Fruit fly (Drosophila melanogaster) whole organism, wandering third instar larva: Measurements from ENCODE around the gene Ets21C.

Experiments used
- CrebA ChIP-seq: fragments of 200-800 bp; sonication (Bioruptor generic); optimal IDR thresholded peaks from 2 replicates; lab custom pipeline; 2016; ENCODE audit warnings: missing biosample characterization, mild to moderate bottlenecking, missing genetic modification characterization, borderline replicate concordance
- Hnf4 ChIP-seq: fragments of 200-800 bp; sonication (Bioruptor generic); optimal IDR thresholded peaks from 2 replicates; lab custom pipeline; 2016; ENCODE audit warnings: missing biosample characterization, mild to moderate bottlenecking, missing genetic modification characterization
- Hr78 ChIP-seq: fragments of >200 bp; optimal IDR thresholded peaks from 2 replicates; lab custom pipeline; 2017; ENCODE audit warnings: missing biosample characterization, missing genetic modification characterization
- Mio ChIP-seq: sonication (Bioruptor generic); optimal IDR thresholded peaks from 2 replicates; lab custom pipeline; 2016; ENCODE audit warnings: missing biosample characterization, missing genetic modification characterization
- N ChIP-seq: fragments of >200 bp; optimal IDR thresholded peaks from 2 replicates; lab custom pipeline; 2018; ENCODE audit warnings: missing biosample characterization, missing external identifiers, missing genetic modification characterization
- Vsx2 ChIP-seq: fragments of 200-300, 225-300 bp; sonication (Bioruptor generic); optimal IDR thresholded peaks from 2 replicates; lab custom pipeline; 2018; ENCODE audit warnings: missing biosample characterization, missing genetic modification characterization; ENCODE audit not compliant: partially characterized antibody
- br ChIP-seq: fragments of 200-800 bp; sonication (Bioruptor generic); optimal IDR thresholded peaks from 2 replicates; lab custom pipeline; 2016; ENCODE audit warnings: missing biosample characterization, missing genetic modification characterization
- ey ChIP-seq: fragments of 200-800 bp; sonication (Bioruptor generic); optimal IDR thresholded peaks from 2 replicates; lab custom pipeline; 2016; ENCODE audit warnings: missing biosample characterization, missing genetic modification characterization
- lola ChIP-seq: fragments of >200 bp; optimal IDR thresholded peaks from 2 replicates; lab custom pipeline; 2017; ENCODE audit warnings: missing biosample characterization, missing genetic modification characterization
- pan ChIP-seq: fragments of >200 bp; optimal IDR thresholded peaks from 2 replicates; lab custom pipeline; 2017
- rgr ChIP-seq: fragments of 200-800 bp; sonication (Bioruptor generic); optimal IDR thresholded peaks from 3 replicates; lab custom pipeline; 2016; ENCODE audit warnings: missing biosample characterization, mild to moderate bottlenecking, missing genetic modification characterization
- usp ChIP-seq: fragments of >200 bp; optimal IDR thresholded peaks from 2 replicates; lab custom pipeline; 2017; ENCODE audit warnings: missing biosample characterization, missing genetic modification characterization

dm6 chr2L:505009-505408 lies 47.7 kb downstream of the Ets21C start:
- TF ChIP-seq Hnf4 (GFP tag; lab: Kevin White, UChicago) (no peak), usp (GFP tag; lab: Kevin White, UChicago) (no peak), br (no peak), pan (no peak), rgr (GFP tag; lab: Kevin White, UChicago) (no peak), Hr78 (GFP tag; lab: Kevin White, UChicago) (no peak), Mio (GFP tag; lab: Kevin White, UChicago) (no peak), Vsx2 (no peak), ey (GFP tag; lab: Kevin White, UChicago) (no peak), CrebA (GFP tag; lab: Kevin White, UChicago) (no peak), N (no peak), lola (GFP tag; lab: Kevin White, UChicago) (no peak)
